Worm (Caenorhabditis elegans) whole organism, early embryonic: ENCODE data around the gene pri-1.

ENCODE experiments used
- B0310.2 ChIP-seq: sonication (generic microtip); optimal IDR thresholded peaks from 2 replicates; lab custom pipeline; 2016; ENCODE audit warnings: mild to moderate bottlenecking, missing genetic modification characterization, missing compliant biosample characterization
- F13C5.2 ChIP-seq: sonication (generic microtip); optimal IDR thresholded peaks from 2 replicates; lab custom pipeline; 2017; ENCODE audit warnings: mild to moderate bottlenecking, missing genetic modification characterization, inconsistent platforms, missing compliant biosample characterization
- aly-1 ChIP-seq: sonication (generic microtip); optimal IDR thresholded peaks from 2 replicates; lab custom pipeline; 2016; ENCODE audit warnings: missing genetic modification characterization, missing compliant biosample characterization
- ama-1 ChIP-seq: fragments of 150-350 bp; optimal IDR thresholded peaks from 2 replicates; lab custom pipeline; 2014
- ceh-13 ChIP-seq: fragments of 200-800 bp; sonication (Bioruptor generic); optimal IDR thresholded peaks from 2 replicates; lab custom pipeline; 2018; ENCODE audit warnings: mild to moderate bottlenecking, missing genetic modification characterization, missing compliant biosample characterization
- ceh-36 ChIP-seq: sonication (generic microtip); optimal IDR thresholded peaks from 2 replicates; lab custom pipeline; 2016; ENCODE audit warnings: missing genetic modification characterization, inconsistent platforms, missing compliant biosample characterization
- ets-7 ChIP-seq: sonication (generic microtip); optimal IDR thresholded peaks from 2 replicates; lab custom pipeline; 2016; ENCODE audit warnings: missing genotype, missing genetic modification characterization, missing compliant biosample characterization
- flt-1 ChIP-seq: fragments of 200-800 bp; sonication (Bioruptor generic); IDR thresholded peaks from 2 replicates; pipeline ENCODE4 v1.3.6; 2022; ENCODE audit warnings: missing genetic modification characterization, missing compliant biosample characterization
- hmbx-1 ChIP-seq: sonication (generic microtip); optimal IDR thresholded peaks from 2 replicates; lab custom pipeline; 2016; ENCODE audit warnings: mild to moderate bottlenecking, missing genetic modification characterization, missing compliant biosample characterization
- hmg-4 ChIP-seq: fragments of 200-800 bp; sonication (Bioruptor generic); optimal IDR thresholded peaks from 2 replicates; lab custom pipeline; 2018; ENCODE audit warnings: mild to moderate bottlenecking, missing genetic modification characterization, missing compliant biosample characterization
- hnd-1 ChIP-seq: sonication (generic microtip); optimal IDR thresholded peaks from 2 replicates; lab custom pipeline; 2016; ENCODE audit warnings: missing genetic modification characterization, missing compliant biosample characterization
- pes-1 ChIP-seq: fragments of 200-800 bp; sonication (Bioruptor generic); IDR thresholded peaks from 2 replicates; pipeline ENCODE4 v1.3.6; 2022; ENCODE audit warnings: missing genetic modification reagents, missing genetic modification characterization, missing compliant biosample characterization
- scrt-1 ChIP-seq: fragments of 200-800 bp; sonication (Bioruptor generic); IDR thresholded peaks from 2 replicates; pipeline ENCODE4 v1.3.6; 2022; ENCODE audit warnings: missing genetic modification characterization, missing compliant biosample characterization
- sea-1 ChIP-seq: fragments of 200-800 bp; sonication (Bioruptor generic); conservative IDR thresholded peaks from 2 replicates; pipeline ENCODE4 v1.3.6; 2022; ENCODE audit warnings: missing genetic modification characterization, missing compliant biosample characterization
- tbx-11 ChIP-seq: fragments of 200-800 bp; sonication (Bioruptor generic); IDR thresholded peaks from 2 replicates; pipeline ENCODE4 v1.3.6; 2022; ENCODE audit warnings: missing genetic modification characterization, missing compliant biosample characterization
- tbx-37 ChIP-seq: fragments of 200-800 bp; sonication (Bioruptor generic); conservative IDR thresholded peaks from 2 replicates; pipeline ENCODE4 v1.3.6; 2022; ENCODE audit warnings: missing genetic modification reagents, missing genetic modification characterization, missing compliant biosample characterization
- tra-4 ChIP-seq: sonication (generic microtip); optimal IDR thresholded peaks from 2 replicates; lab custom pipeline; 2017; ENCODE audit warnings: missing genetic modification characterization, missing compliant biosample characterization

pri-1 gene

DNA sequence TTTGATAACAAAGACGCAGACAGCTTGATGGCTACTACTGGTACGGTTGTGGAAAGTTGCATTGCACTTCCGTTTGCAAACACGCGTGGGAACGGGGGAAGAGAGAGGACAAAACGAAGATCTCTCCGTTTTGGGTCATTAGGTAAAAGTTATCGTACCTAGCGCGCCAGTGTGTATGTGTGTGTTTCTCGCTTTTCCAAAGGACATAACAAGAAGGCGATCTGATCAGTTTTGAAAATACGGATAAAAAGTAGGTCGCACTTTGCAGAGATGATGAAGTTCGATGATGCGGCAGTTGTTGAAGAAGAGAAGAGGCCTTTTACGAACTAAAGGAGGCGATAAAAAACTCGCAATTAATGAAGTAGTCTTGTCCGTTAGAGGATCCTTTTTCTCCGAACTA, 31.0 kb upstream of the pri-1 start:
- TF ChIP-seq tra-4 (tag; lab: Kevin White, UChicago) (no peak), ets-7 (tag; lab: Kevin White, UChicago) (no peak), aly-1 (tag; lab: Kevin White, UChicago) (no peak), tbx-11 (GFP tag; lab: Robert Waterston, UW) (no peak), pes-1 (GFP tag; lab: Robert Waterston, UW) (no peak), ama-1 (lab: Kevin White, UChicago) (no peak), tbx-37 (no peak), ceh-13 (GFP tag; lab: Kevin White, UChicago) (no peak), B0310.2 (no peak), sea-1 (no peak), hmbx-1 (tag; lab: Kevin White, UChicago) (no peak), flt-1 (GFP tag; lab: Robert Waterston, UW) (no peak), F13C5.2 (tag; lab: Kevin White, UChicago) (no peak)

- TF ChIP-seq flt-1 (GFP tag; lab: Robert Waterston, UW) (no peak), hmg-4 (GFP tag; lab: Kevin White, UChicago) (peak; percentile 6)
These were observed 28.0 kb upstream of the pri-1 start for ce11 chrIII:9642110-9642509.

ce11 chrIII:9639281-9640050, 25.4 kb upstream of the pri-1 start:
- TF ChIP-seq ets-7 (tag; lab: Kevin White, UChicago) (no peak), flt-1 (GFP tag; lab: Robert Waterston, UW) (no peak), hmg-4 (GFP tag; lab: Kevin White, UChicago) (no peak), tbx-11 (GFP tag; lab: Robert Waterston, UW) (no peak), F13C5.2 (tag; lab: Kevin White, UChicago) (no peak), ama-1 (lab: Kevin White, UChicago) (no peak), hnd-1 (tag; lab: Kevin White, UChicago) (no peak), sea-1 (no peak), pes-1 (GFP tag; lab: Robert Waterston, UW) (no peak)

DNA sequence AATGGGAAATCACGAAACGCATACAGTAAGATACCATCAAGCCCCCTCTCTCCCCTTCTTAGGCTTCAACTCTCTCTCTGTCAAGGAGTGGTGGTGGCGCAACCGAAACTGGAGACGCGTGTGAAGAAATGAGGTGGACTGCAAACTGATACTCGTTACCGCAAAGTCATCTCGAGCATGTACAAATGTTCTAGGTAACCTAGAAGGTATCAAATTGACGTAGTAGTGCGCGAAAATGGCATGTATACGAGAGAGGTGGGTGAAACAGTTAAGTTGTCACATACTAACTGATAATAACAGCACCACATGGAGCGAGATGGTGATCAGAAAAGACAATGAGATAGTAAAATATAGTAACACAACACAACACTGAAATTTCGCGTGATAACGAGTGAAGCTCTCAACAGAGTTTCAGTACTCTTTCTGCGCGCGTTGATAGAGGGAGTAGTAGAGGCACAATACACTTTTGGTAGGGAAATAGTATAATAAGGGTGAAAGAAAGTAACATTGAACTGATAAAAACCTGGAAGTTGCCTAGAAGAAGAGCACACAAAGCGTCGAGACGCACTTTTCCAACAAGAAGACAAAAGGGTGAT, 24.2 kb upstream of the pri-1 start:
- TF ChIP-seq hmbx-1 (tag; lab: Kevin White, UChicago) (no peak), B0310.2 (no peak), tbx-11 (GFP tag; lab: Robert Waterston, UW) (no peak)

DNA sequence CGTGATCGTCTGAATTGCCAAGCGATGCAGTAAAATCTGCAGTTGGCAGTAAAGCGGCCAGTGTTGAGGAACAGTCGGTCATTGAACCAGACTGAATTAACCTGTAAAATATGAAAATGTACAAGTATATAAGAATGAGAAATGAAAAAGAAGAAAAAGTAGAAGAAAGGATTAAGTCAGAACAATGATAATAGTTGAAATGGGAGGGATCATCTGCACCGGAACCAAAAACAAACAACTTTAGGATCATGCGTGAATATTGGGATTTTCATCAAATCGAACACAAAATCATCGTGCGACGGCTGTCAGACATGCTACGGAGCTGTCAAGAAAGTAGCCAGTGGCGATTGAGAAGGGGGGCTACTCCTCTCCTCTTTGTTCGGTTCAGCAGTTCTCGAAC, 22.9 kb upstream of the pri-1 start, which contains the start of gene gei-13:
Gene gei-13, minus strand, starts transcription at position 101 of the 400 bp plus-strand sequence.
- no peak for TF ChIP-seq hnd-1 (tag; lab: Kevin White, UChicago)
- no peak for TF ChIP-seq ets-7 (tag; lab: Kevin White, UChicago)
- TF ChIP-seq pes-1 (GFP tag; lab: Robert Waterston, UW) = no peak
- TF ChIP-seq hmg-4 (GFP tag; lab: Kevin White, UChicago) = no peak
- no peak for TF ChIP-seq aly-1 (tag; lab: Kevin White, UChicago)
- no peak for TF ChIP-seq tbx-11 (GFP tag; lab: Robert Waterston, UW)
- TF ChIP-seq B0310.2 = no peak
- no peak for TF ChIP-seq ama-1 (lab: Kevin White, UChicago)
- no peak for TF ChIP-seq tra-4 (tag; lab: Kevin White, UChicago)
- no peak for TF ChIP-seq F13C5.2 (tag; lab: Kevin White, UChicago)
- no peak for TF ChIP-seq scrt-1 (GFP tag; lab: Robert Waterston, UW)

DNA sequence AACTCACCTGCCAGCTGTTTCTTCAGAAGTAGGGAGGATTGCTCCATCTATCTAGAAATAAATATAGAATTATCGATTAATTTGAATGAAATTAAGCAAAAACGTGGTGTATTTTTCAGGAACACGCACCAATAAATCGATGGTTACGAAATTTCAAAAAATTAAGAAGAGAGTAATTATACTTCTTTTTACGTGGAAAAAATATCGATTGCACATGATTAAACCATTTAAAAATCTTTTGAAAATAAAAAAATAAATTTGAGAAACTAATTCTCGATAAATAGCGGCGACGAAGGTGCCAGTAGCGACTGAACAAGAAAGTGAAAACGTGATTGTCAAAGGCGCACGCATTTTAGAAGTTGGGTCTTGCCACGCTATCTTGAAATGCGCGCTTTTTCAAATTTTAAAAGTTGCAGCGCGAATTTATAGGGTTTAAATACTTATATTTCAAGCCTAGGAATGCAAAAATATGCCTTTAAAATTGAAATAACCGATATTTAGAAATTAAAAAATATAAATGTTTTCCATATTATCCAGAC, 17.1 kb upstream of the pri-1 start, which contains the start of gene ubc-7:
Gene ubc-7, minus strand, starts transcription at position 51 of the 539 bp plus-strand sequence.
- TF ChIP-seq ceh-36 (tag; lab: Kevin White, UChicago) = no peak
- TF ChIP-seq tra-4 (tag; lab: Kevin White, UChicago) = no peak
- TF ChIP-seq F13C5.2 (tag; lab: Kevin White, UChicago) = peak; percentile 56
- no peak for TF ChIP-seq ets-7 (tag; lab: Kevin White, UChicago)
- TF ChIP-seq scrt-1 (GFP tag; lab: Robert Waterston, UW) = no peak
- TF ChIP-seq ama-1 (lab: Kevin White, UChicago) = no peak

DNA sequence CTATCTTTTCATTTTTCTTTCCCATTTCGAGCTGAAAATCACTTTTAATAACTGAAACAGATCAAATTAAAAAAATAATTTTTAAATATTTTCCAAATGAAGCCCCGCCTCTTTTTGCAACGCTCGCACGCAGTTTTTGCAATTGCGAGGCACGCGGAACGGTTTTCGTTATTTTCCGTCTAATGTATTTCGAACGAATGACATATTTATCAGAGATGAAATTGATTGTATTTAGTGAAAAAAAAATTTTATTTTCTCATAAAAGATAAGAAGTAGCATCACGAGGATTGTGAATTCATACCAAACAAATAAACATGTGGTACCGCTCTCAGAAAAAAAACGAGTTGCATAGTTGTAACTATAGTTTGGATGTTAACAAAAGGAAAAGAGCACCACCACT, 15.8 kb upstream of the pri-1 start, which contains the start of gene rpac-19:
Gene rpac-19, minus strand, starts transcription at position 31 of the 400 bp plus-strand sequence.
- peak; percentile 49 for TF ChIP-seq ceh-13 (GFP tag; lab: Kevin White, UChicago)
- TF ChIP-seq aly-1 (tag; lab: Kevin White, UChicago) = no peak
- TF ChIP-seq sea-1 = 0 out of 2 replicates have a peak, but pooled peaks have one; percentile 57
- TF ChIP-seq ama-1 (lab: Kevin White, UChicago) = no peak
- TF ChIP-seq F13C5.2 (tag; lab: Kevin White, UChicago) = peak; percentile 70
- TF ChIP-seq tbx-11 (GFP tag; lab: Robert Waterston, UW) = no peak
- peak; percentile 69; the same call in 1 of the 2 replicates for TF ChIP-seq scrt-1 (GFP tag; lab: Robert Waterston, UW)
- TF ChIP-seq ceh-36 (tag; lab: Kevin White, UChicago) = peak; percentile 53
- peak; percentile 50; the same call in 1 of the 2 replicates for TF ChIP-seq tbx-37
- peak; percentile 23 for TF ChIP-seq hnd-1 (tag; lab: Kevin White, UChicago)
- no peak for TF ChIP-seq B0310.2
- TF ChIP-seq pes-1 (GFP tag; lab: Robert Waterston, UW) = peak; percentile 73
- TF ChIP-seq flt-1 (GFP tag; lab: Robert Waterston, UW) = peak; percentile 61; the same call in 1 of the 2 replicates
- TF ChIP-seq hmbx-1 (tag; lab: Kevin White, UChicago) = peak; percentile 44
- no peak for TF ChIP-seq tra-4 (tag; lab: Kevin White, UChicago)
- peak; percentile 13 for TF ChIP-seq hmg-4 (GFP tag; lab: Kevin White, UChicago)
- TF ChIP-seq ets-7 (tag; lab: Kevin White, UChicago) = no peak
